Fruit fly (Drosophila melanogaster) whole organism, embryonic: Measurements from ENCODE around the gene Glos.

Experiments
- Atf-2 ChIP-seq: fragments of 200-800 bp; sonication (Bioruptor generic); optimal IDR thresholded peaks from 2 replicates; lab custom pipeline; 2016; ENCODE audit warnings: missing biosample characterization, missing genetic modification characterization
- Atf6 ChIP-seq: fragments of 200-800 bp; sonication (Bioruptor generic); IDR thresholded peaks from 2 replicates; pipeline ENCODE4 v1.3.6; 2022; ENCODE audit warnings: missing biosample characterization, missing genetic modification characterization
- Blimp-1 ChIP-seq: fragments of 200-800 bp; sonication (Bioruptor generic); optimal IDR thresholded peaks from 3 replicates; lab custom pipeline; 2018; ENCODE audit warnings: missing biosample characterization, missing genetic modification characterization, mild to moderate bottlenecking, moderate library complexity, missing genetic modification reagents
- CG11085 ChIP-seq: fragments of 200-800 bp; sonication (Bioruptor generic); IDR thresholded peaks from 2 replicates; pipeline ENCODE4 v1.3.6; 2022; ENCODE audit warnings: missing biosample characterization, missing genetic modification characterization
- CG12744 ChIP-seq: fragments of 200-800 bp; sonication (Bioruptor generic); optimal IDR thresholded peaks from 2 replicates; lab custom pipeline; 2016; ENCODE audit warnings: missing biosample characterization, missing genetic modification characterization
- CG13424 ChIP-seq: fragments of 200-800 bp; sonication (Bioruptor generic); optimal IDR thresholded peaks from 2 replicates; lab custom pipeline; 2019; ENCODE audit warnings: missing biosample characterization, mild to moderate bottlenecking, missing genetic modification characterization, moderate library complexity
- CG14710 ChIP-seq: fragments of 200-800 bp; sonication (Bioruptor generic); optimal IDR thresholded peaks from 3 replicates; lab custom pipeline; 2019; ENCODE audit warnings: missing biosample characterization, mild to moderate bottlenecking, missing genetic modification characterization, moderate library complexity
- CG14860 ChIP-seq: fragments of 200-800 bp; sonication (Bioruptor generic); IDR thresholded peaks from 3 replicates; pipeline ENCODE4 v1.3.6; 2022; ENCODE audit warnings: missing biosample characterization, missing genetic modification characterization; ENCODE audit not compliant: partially characterized antibody
- CG1602 ChIP-seq: fragments of 200-800 bp; sonication (Bioruptor generic); optimal IDR thresholded peaks from 3 replicates; lab custom pipeline; 2016; ENCODE audit warnings: missing biosample characterization, missing genetic modification characterization
- CG16815 ChIP-seq: fragments of 200-800 bp; sonication (Bioruptor generic); optimal IDR thresholded peaks from 3 replicates; lab custom pipeline; 2017; ENCODE audit warnings: missing biosample characterization, mild to moderate bottlenecking, missing genetic modification characterization
- CG2120 ChIP-seq: fragments of 200-800 bp; sonication (Bioruptor generic); optimal IDR thresholded peaks from 3 replicates; lab custom pipeline; 2016; ENCODE audit warnings: missing biosample characterization, missing genetic modification characterization
- CG2129 ChIP-seq: fragments of 200-800 bp; sonication (Bioruptor generic); IDR thresholded peaks from 2 replicates; pipeline ENCODE4 v1.3.6; 2022; ENCODE audit warnings: missing biosample characterization, missing genetic modification characterization; ENCODE audit not compliant: partially characterized antibody
- CG32532 ChIP-seq: fragments of 200-800 bp; sonication (Bioruptor generic); IDR thresholded peaks from 2 replicates; pipeline ENCODE4 v1.3.6; 2022; ENCODE audit warnings: missing biosample characterization, missing genetic modification characterization
- CG34376 ChIP-seq: fragments of 200-800 bp; sonication (Bioruptor generic); optimal IDR thresholded peaks from 2 replicates; lab custom pipeline; 2018; ENCODE audit warnings: missing biosample characterization, mild to moderate bottlenecking, missing genetic modification characterization
- CG42726 ChIP-seq: fragments of 200-800 bp; sonication (Bioruptor generic); IDR thresholded peaks from 2 replicates; pipeline ENCODE4 v1.3.6; 2022; ENCODE audit warnings: missing biosample characterization, missing genetic modification characterization; ENCODE audit not compliant: partially characterized antibody
- CG4282 ChIP-seq: fragments of 200-800 bp; sonication (Bioruptor generic); optimal IDR thresholded peaks from 2 replicates; lab custom pipeline; 2016; ENCODE audit warnings: missing biosample characterization, missing genetic modification characterization
- CG4404 ChIP-seq: fragments of 200-800 bp; sonication (Bioruptor generic); IDR thresholded peaks from 2 replicates; pipeline ENCODE4 v1.3.6; 2022; ENCODE audit warnings: missing biosample characterization, missing genetic modification characterization
- CG4617 ChIP-seq: fragments of 200-800 bp; sonication (Bioruptor generic); optimal IDR thresholded peaks from 3 replicates; lab custom pipeline; 2016; ENCODE audit warnings: missing biosample characterization, missing genetic modification characterization, borderline replicate concordance
- CG4854 ChIP-seq: fragments of 200-800 bp; sonication (Bioruptor generic); optimal IDR thresholded peaks from 2 replicates; lab custom pipeline; 2016; ENCODE audit warnings: missing biosample characterization, missing genetic modification characterization, inconsistent platforms
- CG5245 ChIP-seq: fragments of 200-800 bp; sonication (Bioruptor generic); optimal IDR thresholded peaks from 3 replicates; lab custom pipeline; 2016; ENCODE audit warnings: missing biosample characterization, missing genetic modification characterization
- CG8089 ChIP-seq: fragments of 200-800 bp; sonication (Bioruptor generic); optimal IDR thresholded peaks from 3 replicates; lab custom pipeline; 2016; ENCODE audit warnings: missing biosample characterization, missing genetic modification characterization
- CG8281 ChIP-seq: fragments of 200-800 bp; sonication (Bioruptor generic); optimal IDR thresholded peaks from 2 replicates; lab custom pipeline; 2018; ENCODE audit warnings: missing biosample characterization, mild to moderate bottlenecking, missing genetic modification characterization, moderate library complexity
- CG9932 ChIP-seq: fragments of 200-800 bp; sonication (Bioruptor generic); IDR thresholded peaks from 2 replicates; pipeline ENCODE4 v1.3.6; 2022; ENCODE audit warnings: missing biosample characterization, missing genetic modification characterization
- D19B ChIP-seq: fragments of 200-800 bp; sonication (Bioruptor generic); optimal IDR thresholded peaks from 2 replicates; lab custom pipeline; 2017; ENCODE audit warnings: missing biosample characterization, mild to moderate bottlenecking, missing genetic modification characterization
- Dbx ChIP-seq: fragments of 200-800 bp; sonication (Bioruptor generic); IDR thresholded peaks from 3 replicates; pipeline ENCODE4 v1.3.6; 2022; ENCODE audit warnings: missing biosample characterization, missing genetic modification characterization
- HLH3B ChIP-seq: fragments of 200-800 bp; sonication (Bioruptor generic); IDR thresholded peaks from 2 replicates; pipeline ENCODE4 v1.3.6; 2022; ENCODE audit warnings: missing biosample characterization, missing genetic modification characterization
- Hr39 ChIP-seq: fragments of >200 bp; optimal IDR thresholded peaks from 2 replicates; lab custom pipeline; 2017
- Mad ChIP-seq: fragments of 200-800 bp; sonication (Bioruptor generic); optimal IDR thresholded peaks from 2 replicates; lab custom pipeline; 2016; ENCODE audit warnings: missing biosample characterization, missing genetic modification characterization
- Myb ChIP-seq: fragments of 200-800 bp; sonication (Bioruptor generic); optimal IDR thresholded peaks from 2 replicates; lab custom pipeline; 2016; ENCODE audit warnings: missing biosample characterization, missing genetic modification characterization
- Nf-YA ChIP-seq: fragments of 200-800 bp; sonication (Bioruptor generic); IDR thresholded peaks from 2 replicates; pipeline ENCODE4 v1.3.6; 2022; ENCODE audit warnings: missing biosample characterization, missing genetic modification characterization
- al ChIP-seq: fragments of 200-800 bp; sonication (Bioruptor generic); IDR thresholded peaks from 2 replicates; pipeline ENCODE4 v1.3.6; 2022; ENCODE audit warnings: missing biosample characterization, missing genetic modification characterization
- ara ChIP-seq: fragments of 200-800 bp; sonication (Bioruptor generic); IDR thresholded peaks from 2 replicates; pipeline ENCODE4 v1.3.6; 2022; ENCODE audit warnings: missing biosample characterization, missing genetic modification characterization
- br ChIP-seq: fragments of >200 bp; optimal IDR thresholded peaks from 2 replicates; lab custom pipeline; 2017
- cad ChIP-seq: fragments of >200 bp; optimal IDR thresholded peaks from 2 replicates; lab custom pipeline; 2017; ENCODE audit warnings: missing biosample characterization, missing genetic modification characterization
- crol ChIP-seq: fragments of 200-800 bp; sonication (Bioruptor generic); IDR thresholded peaks from 2 replicates; pipeline ENCODE4 v1.3.6; 2022; ENCODE audit warnings: missing biosample characterization, missing genetic modification characterization
- cwo ChIP-seq: fragments of 200-800 bp; sonication (Bioruptor generic); optimal IDR thresholded peaks from 3 replicates; lab custom pipeline; 2017; ENCODE audit warnings: missing biosample characterization, missing genetic modification characterization, mild to moderate bottlenecking, moderate library complexity, missing genetic modification reagents
- danr ChIP-seq: fragments of 200-800 bp; sonication (Bioruptor generic); IDR thresholded peaks from 2 replicates; pipeline ENCODE4 v1.3.6; 2022; ENCODE audit warnings: missing biosample characterization, missing genetic modification characterization
- dati ChIP-seq: fragments of 200-800 bp; sonication (Bioruptor generic); IDR thresholded peaks from 2 replicates; pipeline ENCODE4 v1.3.6; 2022; ENCODE audit warnings: missing biosample characterization, missing genetic modification characterization
- en ChIP-seq: fragments of 200-800 bp; sonication (Bioruptor generic); optimal IDR thresholded peaks from 2 replicates; lab custom pipeline; 2016; ENCODE audit warnings: missing biosample characterization, missing genetic modification characterization
- fd102C ChIP-seq: fragments of 200-800 bp; sonication (Bioruptor generic); optimal IDR thresholded peaks from 2 replicates; lab custom pipeline; 2018; ENCODE audit warnings: missing biosample characterization, mild to moderate bottlenecking, missing genetic modification characterization, moderate library complexity
- lmd ChIP-seq: fragments of 200-800 bp; sonication (Bioruptor generic); IDR thresholded peaks from 2 replicates; pipeline ENCODE4 v1.3.6; 2022; ENCODE audit warnings: missing biosample characterization, missing genetic modification characterization
- nom ChIP-seq: fragments of 200-800 bp; sonication (Bioruptor generic); optimal IDR thresholded peaks from 2 replicates; lab custom pipeline; 2017; ENCODE audit warnings: missing biosample characterization, missing genetic modification characterization, mild to moderate bottlenecking, moderate library complexity, missing genetic modification reagents
- ranshi ChIP-seq: fragments of 200-800 bp; sonication (Bioruptor generic); IDR thresholded peaks from 2 replicates; pipeline ENCODE4 v1.3.6; 2022; ENCODE audit warnings: missing biosample characterization, missing genetic modification characterization
- rib ChIP-seq: fragments of 200-800 bp; sonication (Bioruptor generic); IDR thresholded peaks from 2 replicates; pipeline ENCODE4 v1.3.6; 2022; ENCODE audit warnings: missing biosample characterization, missing genetic modification characterization
- salm ChIP-seq: fragments of 200-800 bp; sonication (Bioruptor generic); optimal IDR thresholded peaks from 2 replicates; lab custom pipeline; 2018; ENCODE audit warnings: missing biosample characterization, mild to moderate bottlenecking, missing genetic modification characterization
- sens-2 ChIP-seq: fragments of 200-800 bp; sonication (Bioruptor generic); IDR thresholded peaks from 2 replicates; pipeline ENCODE4 v1.3.6; 2022; ENCODE audit warnings: missing biosample characterization, missing genetic modification characterization
- sob ChIP-seq: fragments of 200-800 bp; sonication (Bioruptor generic); IDR thresholded peaks from 2 replicates; pipeline ENCODE4 v1.3.6; 2022; ENCODE audit warnings: missing biosample characterization, missing genetic modification characterization
- ssp ChIP-seq: fragments of 200-800 bp; sonication (Bioruptor generic); IDR thresholded peaks from 2 replicates; pipeline ENCODE4 v1.3.6; 2022; ENCODE audit warnings: missing biosample characterization, missing genetic modification characterization
- tap ChIP-seq: fragments of 200-800 bp; optimal IDR thresholded peaks from 3 replicates; lab custom pipeline; 2019; ENCODE audit warnings: missing biosample characterization, mild to moderate bottlenecking, missing genetic modification characterization, moderate library complexity
- tna ChIP-seq: fragments of 200-800 bp; sonication (Bioruptor generic); IDR thresholded peaks from 2 replicates; pipeline ENCODE4 v1.3.6; 2022; ENCODE audit warnings: missing biosample characterization, missing genetic modification characterization; ENCODE audit not compliant: partially characterized antibody
- toy ChIP-seq: fragments of 200-800 bp; sonication (Bioruptor generic); IDR thresholded peaks from 2 replicates; pipeline ENCODE4 v1.3.6; 2022; ENCODE audit warnings: missing biosample characterization, missing genetic modification characterization
- ttk ChIP-seq: fragments of 200-800 bp; sonication (Bioruptor generic); IDR thresholded peaks from 2 replicates; pipeline ENCODE4 v2.1.2; 2022; ENCODE audit warnings: missing biosample characterization, missing genetic modification characterization
- z ChIP-seq: fragments of 200-800 bp; sonication (Bioruptor generic); IDR thresholded peaks from 3 replicates; pipeline ENCODE4 v1.3.6; 2022; ENCODE audit warnings: missing biosample characterization, missing genetic modification characterization

Glos gene

dm6 chrX:3950199-3950645 lies 13.9 kb downstream of the Glos start (continued):
- no peak for TF ChIP-seq HLH3B
- no peak for TF ChIP-seq CG34376
- no peak for TF ChIP-seq CG13424
- TF ChIP-seq cad = no peak
- TF ChIP-seq cwo (GFP tag; lab: Kevin White, UChicago) = peak; percentile 1
- TF ChIP-seq CG2120 = peak; percentile 64
- no peak for TF ChIP-seq CG14860 (GFP tag; lab: Robert Waterston, UW)
- TF ChIP-seq toy = no peak
- TF ChIP-seq dati = no peak
- no peak for TF ChIP-seq Hr39 (lab: Kevin White, UChicago)
- TF ChIP-seq sens-2 = no peak
- TF ChIP-seq al (GFP tag; lab: Robert Waterston, UW) = peak; percentile 68
- TF ChIP-seq en (GFP tag; lab: Kevin White, UChicago) = no peak
- TF ChIP-seq CG8281 (tag; lab: Kevin White, UChicago) = no peak
- TF ChIP-seq CG42726 (GFP tag; lab: Robert Waterston, UW) = no peak
- TF ChIP-seq rib = no peak
- no peak; the same call in 1 of the 2 replicates for TF ChIP-seq CG11085
- TF ChIP-seq ara = no peak
- TF ChIP-seq Myb (GFP tag; lab: Kevin White, UChicago) = peak; percentile 29
- no peak for TF ChIP-seq fd102C (GFP tag; lab: Kevin White, UChicago)
- no peak for TF ChIP-seq CG2129
- no peak for TF ChIP-seq ranshi
- TF ChIP-seq danr (GFP tag; lab: Robert Waterston, UW) = no peak
- TF ChIP-seq CG4617 = no peak
- TF ChIP-seq ssp (GFP tag; lab: Robert Waterston, UW) = no peak
- TF ChIP-seq D19B (GFP tag; lab: Kevin White, UChicago) = peak; percentile 14
- no peak for TF ChIP-seq Nf-YA
- TF ChIP-seq Mad (GFP tag; lab: Kevin White, UChicago) = no peak
- peak; percentile 16 for TF ChIP-seq CG4282 (GFP tag; lab: Kevin White, UChicago)
- TF ChIP-seq salm = no peak
- peak; percentile 60; the same call in 1 of the 2 replicates for TF ChIP-seq CG32532
- TF ChIP-seq tna = no peak
- TF ChIP-seq CG1602 (GFP tag; lab: Kevin White, UChicago) = no peak
- peak; percentile 77 for TF ChIP-seq crol (GFP tag; lab: Robert Waterston, UW)
- TF ChIP-seq Blimp-1 (GFP tag; lab: Kevin White, UChicago) = no peak
- TF ChIP-seq CG9932 (GFP tag; lab: Robert Waterston, UW) = peak; percentile 59
- no peak for TF ChIP-seq CG4854
- TF ChIP-seq Dbx = no peak
- no peak for TF ChIP-seq CG4404 (GFP tag; lab: Robert Waterston, UW)
- TF ChIP-seq CG8089 (GFP tag; lab: Kevin White, UChicago) = no peak
- TF ChIP-seq z (GFP tag; lab: Robert Waterston, UW) = no peak
- TF ChIP-seq CG12744 (GFP tag; lab: Kevin White, UChicago) = no peak
- no peak for TF ChIP-seq ttk
- no peak for TF ChIP-seq CG14710 (tag; lab: Kevin White, UChicago)
- TF ChIP-seq CG16815 (GFP tag; lab: Kevin White, UChicago) = no peak
- TF ChIP-seq tap = no peak
- TF ChIP-seq Atf-2 = peak; percentile 37
- 0 out of 2 replicates have a peak, but pooled peaks have one; percentile 24 for TF ChIP-seq sob (GFP tag; lab: Robert Waterston, UW)
- peak; percentile 25; the same call in 1 of the 2 replicates for TF ChIP-seq Atf6
- no peak for TF ChIP-seq nom
- TF ChIP-seq lmd = peak; percentile 63; the same call in 1 of the 2 replicates
- no peak for TF ChIP-seq br (lab: Kevin White, UChicago)
- no peak for TF ChIP-seq CG5245 (GFP tag; lab: Kevin White, UChicago)
